Worm (Caenorhabditis elegans): ENCODE results near the gene snt-2.

DNA sequence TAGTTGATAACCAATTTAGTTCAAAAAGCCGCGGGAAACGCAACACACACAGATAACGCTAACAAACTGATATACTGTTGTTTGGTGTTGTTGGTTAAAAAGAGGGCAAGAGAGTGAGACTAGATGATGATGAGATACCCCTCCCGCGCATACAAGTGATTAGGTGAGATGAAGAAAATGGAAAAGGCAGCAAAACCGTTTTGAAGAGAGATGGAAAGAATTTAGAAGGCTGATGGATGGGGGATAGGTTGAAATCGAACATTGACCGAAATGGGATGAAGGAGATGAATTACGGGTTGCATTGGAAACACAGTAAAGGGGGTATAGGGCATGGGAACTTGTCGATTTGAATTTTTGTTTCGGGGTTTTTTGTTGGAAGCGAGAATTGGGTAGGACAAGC lies 44.8 kb downstream of the snt-2 start:
- TF ChIP-seq ztf-29 (GFP tag; IDR thresholded peaks at IDR 0.05) (no peak), flt-1 (GFP tag; IDR thresholded peaks at IDR 0.05) (no peak), cog-1 (tag; optimal IDR thresholded peaks at IDR 0.05) (no peak), klf-2 (GFP tag; conservative IDR thresholded peaks at IDR 0.05) (no peak), ztf-23 (GFP tag; IDR thresholded peaks at IDR 0.05) (no peak)
